Fruit fly (Drosophila melanogaster): Measurements from ENCODE around the gene chas.

Gene chas

DNA sequence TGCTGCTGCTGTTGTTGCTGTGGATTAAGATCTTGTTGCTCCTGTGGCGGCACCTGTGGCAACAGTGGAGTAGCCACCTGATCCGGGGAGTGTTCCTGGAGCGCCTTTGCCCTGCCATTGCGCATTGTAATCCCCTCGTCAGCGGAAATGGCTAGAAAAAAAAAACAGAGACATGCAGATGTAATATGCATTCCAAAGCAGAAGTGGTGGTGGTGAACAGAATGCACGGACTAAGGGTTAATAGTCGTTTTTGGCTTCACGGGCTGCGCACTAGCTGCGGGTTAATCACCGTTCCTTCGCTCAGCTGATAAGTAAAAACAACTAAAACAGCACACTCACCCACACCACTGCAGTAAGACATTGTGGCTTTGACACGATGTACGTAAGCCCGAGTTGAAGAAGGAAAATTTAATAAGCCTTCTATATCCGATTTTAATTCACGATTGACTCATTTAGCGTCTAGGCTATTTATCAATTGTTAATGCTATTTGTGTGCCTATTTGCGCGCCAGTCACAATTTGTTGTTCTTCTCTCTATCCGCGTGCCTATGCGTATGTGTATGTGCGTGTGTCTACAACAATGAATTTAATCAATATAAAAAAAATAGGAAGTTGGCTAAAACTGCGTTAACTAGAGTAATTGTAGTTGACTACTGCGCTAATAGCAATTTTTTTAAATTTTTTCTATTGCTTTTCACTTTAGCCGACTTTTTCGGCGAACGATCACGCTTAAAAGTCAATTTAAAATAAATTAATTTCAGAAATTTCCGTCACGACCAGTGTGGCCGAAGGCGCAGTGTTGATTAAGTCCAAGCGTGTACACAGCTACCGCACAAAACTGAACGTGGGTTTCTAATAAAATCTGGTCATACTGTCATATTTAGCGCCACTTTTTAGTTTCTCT lies 71.2 kb downstream of the chas start, which contains the start of gene stas (continued):
- TF ChIP-seq CG14050 (GFP tag; IDR thresholded peaks at IDR 0.05): no peak
- no peak for TF ChIP-seq sisA (GFP tag; IDR thresholded peaks at IDR 0.05)
- TF ChIP-seq zen (tag; optimal IDR thresholded peaks at IDR 0.05): peak; percentile 52
- TF ChIP-seq CG10321 (GFP tag; IDR thresholded peaks at IDR 0.05): no peak
- no peak for TF ChIP-seq Sry-δ (GFP tag; optimal IDR thresholded peaks at IDR 0.05)
- no peak for TF ChIP-seq bsh (GFP tag; optimal IDR thresholded peaks at IDR 0.05)
- TF ChIP-seq CG7745 (tag; optimal IDR thresholded peaks at IDR 0.05): peak; percentile 43
- peak; percentile 34 for TF ChIP-seq PHDP (tag; optimal IDR thresholded peaks at IDR 0.05)
- no peak for TF ChIP-seq Usf (GFP tag; optimal IDR thresholded peaks at IDR 0.05)
- no peak for TF ChIP-seq CG16863 (GFP tag; optimal IDR thresholded peaks at IDR 0.05)
- no peak for TF ChIP-seq jing (GFP tag; optimal IDR thresholded peaks at IDR 0.05)
- no peak for TF ChIP-seq Atf3 (GFP tag; optimal IDR thresholded peaks at IDR 0.05)
- TF ChIP-seq CG31365 (tag; optimal IDR thresholded peaks at IDR 0.05): no peak

DNA sequence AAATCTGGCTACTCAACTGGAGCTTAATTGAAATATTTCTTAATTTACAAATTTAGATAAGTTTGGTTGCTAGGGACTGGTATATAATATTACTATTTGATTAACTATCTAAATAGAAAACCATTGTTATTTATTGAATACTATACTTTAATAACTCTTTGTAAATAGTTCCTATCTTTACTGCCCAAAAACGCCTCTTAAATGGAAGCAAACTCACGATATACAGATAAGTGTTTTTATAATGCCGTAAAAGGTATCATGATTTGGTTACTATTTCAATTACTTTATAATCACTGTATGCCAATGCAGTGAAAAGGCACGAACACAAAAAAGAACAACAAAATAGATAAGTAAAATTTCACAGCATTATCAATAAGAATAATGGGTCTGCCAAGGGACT lies 72.7 kb downstream of the chas start:
- TF ChIP-seq Nf-YA (GFP tag; IDR thresholded peaks at IDR 0.05) (no peak), CG12236 (GFP tag; optimal IDR thresholded peaks at IDR 0.05) (no peak), CG2678 (tag; optimal IDR thresholded peaks at IDR 0.05) (peak; percentile 43), CG13775 (GFP tag; optimal IDR thresholded peaks at IDR 0.05) (no peak), so (GFP tag; IDR thresholded peaks at IDR 0.05) (no peak), Taf1 (GFP tag; IDR thresholded peaks at IDR 0.05) (no peak), nerfin-2 (GFP tag; IDR thresholded peaks at IDR 0.05; ENCODE audit: partially characterized antibody) (no peak), Oaz (GFP tag; IDR thresholded peaks at IDR 0.05) (no peak), CG8765 (GFP tag; IDR thresholded peaks at IDR 0.05) (no peak), CG31441 (GFP tag; IDR thresholded peaks at IDR 0.05) (0 out of 2 replicates have a peak, but pooled peaks have one; percentile 18), Abd-B (GFP tag; optimal IDR thresholded peaks at IDR 0.05) (no peak), CG6689 (GFP tag; IDR thresholded peaks at IDR 0.05) (no peak), CG13296 (GFP tag; optimal IDR thresholded peaks at IDR 0.05) (peak; percentile 11), CG15269 (tag; optimal IDR thresholded peaks at IDR 0.05) (peak; percentile 35), CG1602 (GFP tag; optimal IDR thresholded peaks at IDR 0.05) (no peak), PHDP (tag; optimal IDR thresholded peaks at IDR 0.05) (peak; percentile 16), az2 (GFP tag; optimal IDR thresholded peaks at IDR 0.05) (no peak), sug (tag; optimal IDR thresholded peaks at IDR 0.05) (peak; percentile 32), sc (optimal IDR thresholded peaks at IDR 0.05) (no peak), sc (GFP tag; optimal IDR thresholded peaks at IDR 0.05) (no peak), tna (GFP tag; IDR thresholded peaks at IDR 0.05; ENCODE audit: partially characterized antibody) (no peak), bsh (GFP tag; optimal IDR thresholded peaks at IDR 0.05) (no peak), CG33557 (GFP tag; optimal IDR thresholded peaks at IDR 0.05) (no peak), gcm (GFP tag; optimal IDR thresholded peaks at IDR 0.05) (peak; percentile 12), exex (tag; optimal IDR thresholded peaks at IDR 0.05) (peak; percentile 76), wek (GFP tag; optimal IDR thresholded peaks at IDR 0.05) (no peak), Doc3 (GFP tag; IDR thresholded peaks at IDR 0.05; ENCODE audit: partially characterized antibody) (no peak), CG32767 (GFP tag; IDR thresholded peaks at IDR 0.05) (no peak), Sry-β (GFP tag; optimal IDR thresholded peaks at IDR 0.05) (peak; percentile 79), CG3726 (GFP tag; IDR thresholded peaks at IDR 0.05) (no peak), CG13894 (tag; optimal IDR thresholded peaks at IDR 0.05) (peak; percentile 46), CG34376 (GFP tag; optimal IDR thresholded peaks at IDR 0.05) (no peak), mirr (GFP tag; optimal IDR thresholded peaks at IDR 0.05) (peak; percentile 30), H2.0 (GFP tag; IDR thresholded peaks at IDR 0.05) (no peak), dmrt99B (tag; optimal IDR thresholded peaks at IDR 0.05) (no peak), twi (tag; optimal IDR thresholded peaks at IDR 0.05) (no peak), CG10267 (tag; optimal IDR thresholded peaks at IDR 0.05) (no peak)

Measured in whole organism, embryonic.